Worm (Caenorhabditis elegans) whole organism, L4 larva: ENCODE results near the gene K01G5.8.

Source experiments
- T26A8.4 ChIP-seq: fragments of 200-800 bp; sonication (Bioruptor generic); IDR thresholded peaks from 2 replicates; pipeline ENCODE4 v1.3.6; 2022; ENCODE audit warnings: missing genetic modification characterization, missing compliant biosample characterization
- Y48G9A.11 ChIP-seq: fragments of 200-800 bp; sonication (Bioruptor generic); IDR thresholded peaks from 2 replicates; pipeline ENCODE4 v1.3.6; 2022; ENCODE audit warnings: missing genetic modification reagents, missing genetic modification characterization, missing compliant biosample characterization
- aha-1 ChIP-seq: fragments of 150-350 bp; peaks from one replicate; lab custom pipeline; 2014; ENCODE audit warnings: missing biosample characterization, missing genetic modification characterization
- aly-2 ChIP-seq: sonication (generic microtip); optimal IDR thresholded peaks from 2 replicates; lab custom pipeline; 2018; ENCODE audit warnings: missing biosample characterization, missing genetic modification characterization
- ama-1 ChIP-seq: fragments of 150-350 bp; optimal IDR thresholded peaks from 2 replicates; lab custom pipeline; 2014; ENCODE audit warnings: inconsistent platforms, mixed read lengths
- arid-1 ChIP-seq: fragments of 200-800 bp; sonication (Bioruptor generic); conservative IDR thresholded peaks from 2 replicates; pipeline ENCODE4 v1.3.6; 2022; ENCODE audit warnings: missing genetic modification reagents, missing genetic modification characterization, missing compliant biosample characterization
- attf-4 ChIP-seq: sonication (generic microtip); optimal IDR thresholded peaks from 3 replicates; lab custom pipeline; 2017; ENCODE audit warnings: missing biosample characterization, missing genetic modification characterization
- ceh-62 ChIP-seq: sonication (generic microtip); optimal IDR thresholded peaks from 2 replicates; lab custom pipeline; 2017; ENCODE audit warnings: missing biosample characterization, missing genetic modification characterization
- ceh-82 ChIP-seq: sonication (generic microtip); optimal IDR thresholded peaks from 2 replicates; lab custom pipeline; 2017; ENCODE audit warnings: missing biosample characterization, missing genetic modification characterization
- ctbp-1 ChIP-seq: fragments of 200-800 bp; sonication (Bioruptor generic); IDR thresholded peaks from 2 replicates; pipeline ENCODE4 v1.3.6; 2022; ENCODE audit warnings: missing genetic modification reagents, missing genetic modification characterization, missing compliant biosample characterization
- daf-19 ChIP-seq: fragments of 200-800 bp; sonication (Bioruptor generic); conservative IDR thresholded peaks from 2 replicates; pipeline ENCODE4 v1.3.6; 2022; ENCODE audit warnings: missing genetic modification characterization, missing compliant biosample characterization
- dmd-6 ChIP-seq: fragments of 200-800 bp; sonication (Bioruptor generic); IDR thresholded peaks from 2 replicates; pipeline ENCODE4 v1.3.6; 2022; ENCODE audit warnings: missing genetic modification reagents, missing genetic modification characterization, missing compliant biosample characterization
- dpl-1 ChIP-seq: fragments of 150-350 bp; optimal IDR thresholded peaks from 2 replicates; lab custom pipeline; 2014; ENCODE audit warnings: missing biosample characterization, missing genetic modification reagents, missing genetic modification characterization
- duxl-1 ChIP-seq: sonication (generic microtip); optimal IDR thresholded peaks from 2 replicates; lab custom pipeline; 2016; ENCODE audit warnings: mild to moderate bottlenecking, missing genetic modification characterization, moderate library complexity, missing compliant biosample characterization; ENCODE audit not compliant: poor library complexity
- dve-1 ChIP-seq: sonication (generic microtip); optimal IDR thresholded peaks from 2 replicates; lab custom pipeline; 2017; ENCODE audit warnings: antibody characterized with exemption, mild to moderate bottlenecking, missing genetic modification characterization, missing compliant biosample characterization; ENCODE audit not compliant: insufficient read depth
- egl-43 ChIP-seq: fragments of 200-800 bp; sonication (Bioruptor generic); IDR thresholded peaks from 2 replicates; pipeline ENCODE4 v1.3.6; 2022; ENCODE audit warnings: missing genetic modification reagents, missing genetic modification characterization, missing compliant biosample characterization
- fos-1 ChIP-seq: fragments of 150-350 bp; optimal IDR thresholded peaks from 2 replicates; lab custom pipeline; 2014; ENCODE audit warnings: missing biosample characterization, missing genetic modification characterization
- gei-8 ChIP-seq: fragments of 200-800 bp; sonication (Bioruptor generic); optimal IDR thresholded peaks from 2 replicates; lab custom pipeline; 2018; ENCODE audit warnings: mild to moderate bottlenecking, missing genetic modification characterization, missing compliant biosample characterization
- hif-1 ChIP-seq, 2 experiments: sonication (generic microtip); optimal IDR thresholded peaks; 2 replicates each; lab custom pipeline; 2016 to 2017; ENCODE audit warnings: missing compliant biosample characterization in 2 of 2, missing genetic modification characterization in 2 of 2, missing genetic modification reagents in 2 of 2, missing genotype in 2 of 2, mild to moderate bottlenecking in 1 of 2
- hlh-11 ChIP-seq: fragments of 200-800 bp; sonication (Bioruptor generic); optimal IDR thresholded peaks from 2 replicates; lab custom pipeline; 2018; ENCODE audit warnings: mild to moderate bottlenecking, missing genetic modification characterization, missing compliant biosample characterization
- hlh-30 ChIP-seq: sonication (generic microtip); optimal IDR thresholded peaks from 2 replicates; lab custom pipeline; 2017; ENCODE audit warnings: antibody characterized with exemption, mild to moderate bottlenecking, missing genetic modification characterization, missing compliant biosample characterization; ENCODE audit not compliant: insufficient read depth
- lin-1 ChIP-seq: fragments of 200-800 bp; sonication (Bioruptor generic); IDR thresholded peaks from 2 replicates; pipeline ENCODE4 v1.3.6; 2022; ENCODE audit warnings: missing genetic modification reagents, missing genetic modification characterization, missing compliant biosample characterization
- lin-13 ChIP-seq: fragments of 150-350 bp; optimal IDR thresholded peaks from 2 replicates; lab custom pipeline; 2014; ENCODE audit warnings: missing biosample characterization, missing genetic modification reagents, missing genetic modification characterization
- lin-29 ChIP-seq: fragments of 200-800 bp; sonication (Bioruptor generic); IDR thresholded peaks from 2 replicates; pipeline ENCODE4 v1.3.6; 2022; ENCODE audit warnings: missing genetic modification reagents, missing genetic modification characterization, missing compliant biosample characterization
- lin-39 ChIP-seq: fragments of 150-350 bp; optimal IDR thresholded peaks from 2 replicates; lab custom pipeline; 2014; ENCODE audit warnings: missing biosample characterization, missing genetic modification reagents, missing genetic modification characterization
- lir-3 ChIP-seq: sonication (generic microtip); optimal IDR thresholded peaks from 2 replicates; lab custom pipeline; 2016; ENCODE audit warnings: mild to moderate bottlenecking, missing genetic modification characterization, missing compliant biosample characterization
- madf-5 ChIP-seq, 2 experiments: fragments of 200-800 bp; sonication (Bioruptor generic); IDR thresholded peaks; 2 replicates each; pipeline ENCODE4 v1.3.6; 2022; ENCODE audit warnings: missing compliant biosample characterization in 2 of 2, missing genetic modification characterization in 2 of 2
- mdl-1 ChIP-seq, 2 experiments: fragments of 150-350 bp in 1 of 2; sonication (generic microtip) in 1 of 2; optimal IDR thresholded peaks; 2 replicates each; lab custom pipeline; 2014 to 2017; ENCODE audit warnings: missing biosample characterization in 2 of 2, missing genetic modification characterization in 2 of 2
- mep-1 ChIP-seq: fragments of 150-350 bp; sonication (generic microtip); optimal IDR thresholded peaks from 3 replicates; lab custom pipeline; 2014; ENCODE audit warnings: missing biosample characterization, missing genetic modification characterization
- nhr-102 ChIP-seq: sonication (generic microtip); optimal IDR thresholded peaks from 2 replicates; lab custom pipeline; 2016; ENCODE audit warnings: mild to moderate bottlenecking, missing genetic modification characterization, moderate library complexity, missing compliant biosample characterization
- nhr-11 ChIP-seq: fragments of 150-350 bp; optimal IDR thresholded peaks from 2 replicates; lab custom pipeline; 2014; ENCODE audit warnings: missing biosample characterization, missing genetic modification characterization
- nhr-111 ChIP-seq: fragments of 200-800 bp; sonication (Bioruptor generic); optimal IDR thresholded peaks from 2 replicates; lab custom pipeline; 2018; ENCODE audit warnings: mild to moderate bottlenecking, missing genetic modification characterization, missing compliant biosample characterization
- nhr-28 ChIP-seq: fragments of 150-350 bp; optimal IDR thresholded peaks from 2 replicates; lab custom pipeline; 2014; ENCODE audit warnings: missing biosample characterization, missing genetic modification characterization
- nhr-48 ChIP-seq: sonication (generic microtip); optimal IDR thresholded peaks from 2 replicates; lab custom pipeline; 2016; ENCODE audit warnings: mild to moderate bottlenecking, missing genetic modification characterization, missing compliant biosample characterization
- nhr-6 ChIP-seq: fragments of 150-350 bp; optimal IDR thresholded peaks from 2 replicates; lab custom pipeline; 2014; ENCODE audit warnings: missing biosample characterization, missing genetic modification characterization
- nhr-77 ChIP-seq: fragments of 150-350 bp; optimal IDR thresholded peaks from 2 replicates; lab custom pipeline; 2014; ENCODE audit warnings: missing biosample characterization, missing genetic modification characterization
- pha-4 ChIP-seq, 2 experiments: fragments of 150-350 bp in 1 of 2; fragments of 200-800 bp in 1 of 2; sonication (Bioruptor generic) in 1 of 2; IDR thresholded peaks in 1 of 2; optimal IDR thresholded peaks in 1 of 2; 2 replicates each; pipeline versions ENCODE4 v1.3.6 to Lab custom; 2014 to 2022; ENCODE audit warnings: missing genetic modification characterization in 2 of 2, missing genetic modification reagents in 2 of 2, missing biosample characterization in 1 of 2, missing compliant biosample characterization in 1 of 2
- rbr-2 ChIP-seq: sonication (generic microtip); optimal IDR thresholded peaks from 2 replicates; lab custom pipeline; 2016; ENCODE audit warnings: missing genotype, missing genetic modification characterization, missing compliant biosample characterization
- set-16 ChIP-seq: fragments of 200-800 bp; sonication (Bioruptor generic); IDR thresholded peaks from 2 replicates; pipeline ENCODE4 v1.3.6; 2022; ENCODE audit warnings: missing genetic modification reagents, missing genetic modification characterization, missing compliant biosample characterization
- skn-1 ChIP-seq: fragments of 150-350 bp; optimal IDR thresholded peaks from 2 replicates; lab custom pipeline; 2014; ENCODE audit warnings: missing biosample characterization, missing genetic modification characterization
- snpc-1.2 ChIP-seq: fragments of 200-800 bp; sonication (Bioruptor generic); IDR thresholded peaks from 2 replicates; pipeline ENCODE4 v1.3.6; 2022; ENCODE audit warnings: missing genetic modification reagents, missing genetic modification characterization, missing compliant biosample characterization
- spr-1 ChIP-seq: sonication (generic microtip); optimal IDR thresholded peaks from 2 replicates; lab custom pipeline; 2016; ENCODE audit warnings: mild to moderate bottlenecking, missing genetic modification characterization, missing compliant biosample characterization
- spr-3 ChIP-seq: fragments of 200-800 bp; sonication (Bioruptor generic); optimal IDR thresholded peaks from 2 replicates; lab custom pipeline; 2018; ENCODE audit warnings: mild to moderate bottlenecking, missing genetic modification characterization, missing compliant biosample characterization
- tag-97 ChIP-seq: fragments of 200-800 bp; sonication (Bioruptor generic); IDR thresholded peaks from 2 replicates; pipeline ENCODE4 v1.3.6; 2022; ENCODE audit warnings: missing genetic modification characterization, missing compliant biosample characterization
- unc-130 ChIP-seq: sonication (generic microtip); optimal IDR thresholded peaks from 2 replicates; lab custom pipeline; 2016; ENCODE audit warnings: missing genetic modification reagents, missing genetic modification characterization, missing compliant biosample characterization
- unc-39 ChIP-seq: sonication (generic microtip); optimal IDR thresholded peaks from 2 replicates; lab custom pipeline; 2017; ENCODE audit warnings: missing biosample characterization, missing genetic modification characterization
- unc-62 ChIP-seq, 3 experiments: fragments of 150-350 bp in 1 of 3; sonication (generic microtip); optimal IDR thresholded peaks in 2 of 3; peaks in 1 of 3; 1 replicate in 1 of 3; 2 replicates in 2 of 3; lab custom pipeline; 2014 to 2017; ENCODE audit warnings: missing biosample characterization in 3 of 3, missing genetic modification characterization in 3 of 3, missing genetic modification reagents in 3 of 3, missing genotype in 1 of 3
- vab-7 ChIP-seq: fragments of 200-800 bp; sonication (Bioruptor generic); IDR thresholded peaks from 2 replicates; pipeline ENCODE4 v1.3.6; 2022; ENCODE audit warnings: missing genetic modification reagents, missing genetic modification characterization, missing compliant biosample characterization
- zfp-3 ChIP-seq: fragments of 200-800 bp; sonication (Bioruptor generic); conservative IDR thresholded peaks from 2 replicates; pipeline ENCODE4 v1.3.6; 2022; ENCODE audit warnings: missing genetic modification reagents, missing genetic modification characterization, missing compliant biosample characterization
- zip-2 ChIP-seq: fragments of 150-350 bp; optimal IDR thresholded peaks from 2 replicates; lab custom pipeline; 2014; ENCODE audit warnings: missing biosample characterization, missing genetic modification characterization
- ztf-7 ChIP-seq: fragments of 150-350 bp; optimal IDR thresholded peaks from 2 replicates; lab custom pipeline; 2014; ENCODE audit warnings: missing biosample characterization, missing genetic modification characterization

The K01G5.8 gene

DNA sequence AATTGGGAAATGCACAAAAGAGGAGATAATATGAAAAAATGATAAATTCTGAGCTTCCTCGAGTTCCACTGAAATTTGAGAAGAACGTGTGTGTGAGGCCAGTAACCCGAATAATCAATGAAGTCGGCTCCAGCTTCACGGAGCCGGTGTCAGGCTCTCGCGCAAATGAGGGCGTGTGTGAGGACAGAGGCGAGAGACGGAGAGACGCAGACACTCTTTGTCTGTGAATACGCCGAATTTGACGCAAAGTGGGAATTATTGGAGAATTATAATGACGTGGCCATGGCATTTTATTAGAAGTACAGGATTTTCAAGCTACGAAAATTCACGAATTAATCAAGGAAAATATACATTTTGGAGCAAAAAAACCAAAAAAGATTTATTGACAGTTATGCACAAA is 670 bp downstream of the K01G5.8 start (continued):
- TF ChIP-seq attf-4 (tag; lab: Kevin White, UChicago) (no peak), mep-1 (tag; lab: Kevin White, UChicago) (peak; percentile 58), fos-1 (tag; lab: Kevin White, UChicago) (no peak), gei-8 (GFP tag; lab: Kevin White, UChicago) (no peak), set-16 (GFP tag; lab: Robert Waterston, UW) (no peak), dpl-1 (peak; percentile 60), hif-1 (tag; optimal IDR thresholded peaks at IDR 0.05; lab: Kevin White, UChicago) (peak in 1 of 2 experiments; percentile 48), madf-5 (GFP tag; IDR thresholded peaks at IDR 0.05; lab: Robert Waterston, UW) (no peak), nhr-77 (tag; lab: Kevin White, UChicago) (no peak), ama-1 (lab: Kevin White, UChicago) (peak; percentile 62), zip-2 (tag; lab: Kevin White, UChicago) (no peak), ztf-7 (no peak), aly-2 (no peak), dve-1 (tag; lab: Kevin White, UChicago) (peak; percentile 60), daf-19 (GFP tag; lab: Robert Waterston, UW) (no peak), spr-1 (tag; lab: Kevin White, UChicago) (no peak), Y48G9A.11 (GFP tag; lab: Robert Waterston, UW) (no peak), nhr-102 (tag; lab: Kevin White, UChicago) (peak; percentile 23), unc-130 (GFP tag; lab: Kevin White, UChicago) (no peak), arid-1 (GFP tag; lab: Robert Waterston, UW) (0 out of 2 replicates have a peak, but pooled peaks have one; percentile 22), zfp-3 (0 out of 2 replicates have a peak, but pooled peaks have one; percentile 49), nhr-6 (tag; lab: Kevin White, UChicago) (peak; percentile 39), mdl-1 (tag; optimal IDR thresholded peaks at IDR 0.05; lab: Kevin White, UChicago) (peak in 1 of 2 experiments; percentile 8), nhr-48 (tag; lab: Kevin White, UChicago) (peak; percentile 7), lin-39 (tag; lab: Kevin White, UChicago) (no peak), lir-3 (tag; lab: Kevin White, UChicago) (peak; percentile 11), duxl-1 (tag; lab: Kevin White, UChicago) (no peak), dmd-6 (GFP tag; lab: Robert Waterston, UW) (0 out of 2 replicates have a peak, but pooled peaks have one; percentile 14), unc-62 (GFP tag; optimal IDR thresholded peaks at IDR 0.05 in 1 of 2; lab: Kevin White, UChicago) (peak in 1 of 2 experiments; percentile 88), unc-62 (tag; optimal IDR thresholded peaks at IDR 0.05; lab: Kevin White, UChicago) (no peak), aha-1 (peak; percentile 97), T26A8.4 (GFP tag; lab: Robert Waterston, UW) (peak; percentile 26; the same call in 1 of the 2 replicates), vab-7 (GFP tag; lab: Robert Waterston, UW) (no peak), ceh-82 (tag; lab: Kevin White, UChicago) (no peak), nhr-28 (tag; lab: Kevin White, UChicago) (no peak), lin-1 (GFP tag; lab: Robert Waterston, UW) (no peak), skn-1 (tag; lab: Kevin White, UChicago) (no peak), nhr-11 (peak; percentile 50), lin-13 (GFP tag; lab: Kevin White, UChicago) (no peak), egl-43 (GFP tag; lab: Robert Waterston, UW) (no peak), spr-3 (no peak), tag-97 (GFP tag; lab: Robert Waterston, UW) (no peak), nhr-111 (GFP tag; lab: Kevin White, UChicago) (no peak), ctbp-1 (GFP tag; lab: Robert Waterston, UW) (0 out of 2 replicates have a peak, but pooled peaks have one; percentile 12), unc-39 (tag; lab: Kevin White, UChicago) (no peak), hlh-30 (peak; percentile 69), rbr-2 (tag; lab: Kevin White, UChicago) (peak; percentile 61), lin-29 (GFP tag; lab: Robert Waterston, UW) (no peak), pha-4 (GFP tag; IDR thresholded peaks at IDR 0.05; lab: Robert Waterston, UW) (no peak), pha-4 (tag; optimal IDR thresholded peaks at IDR 0.05; lab: Kevin White, UChicago) (no peak), ceh-62 (no peak), hlh-11 (tag; lab: Kevin White, UChicago) (peak; percentile 71), snpc-1.2 (GFP tag; lab: Robert Waterston, UW) (no peak)
